Worm (Caenorhabditis elegans) whole organism, L1 larva: ENCODE results near the gene metl-9.

Source experiments
- C04F5.9 ChIP-seq: sonication (generic microtip); optimal IDR thresholded peaks from 2 replicates; lab custom pipeline; 2016; ENCODE audit warnings: missing genetic modification characterization, missing compliant biosample characterization
- C16A3.4 ChIP-seq: fragments of 150-350 bp; optimal IDR thresholded peaks from 2 replicates; lab custom pipeline; 2014; ENCODE audit warnings: missing biosample characterization, missing genetic modification characterization
- C34B4.2 ChIP-seq: sonication (generic microtip); optimal IDR thresholded peaks from 2 replicates; lab custom pipeline; 2017; ENCODE audit warnings: mild to moderate bottlenecking, missing genetic modification characterization, missing compliant biosample characterization
- F16B12.6 ChIP-seq: fragments of 150-350 bp; optimal IDR thresholded peaks from 2 replicates; lab custom pipeline; 2014; ENCODE audit warnings: missing biosample characterization, missing genetic modification characterization
- aha-1 ChIP-seq: fragments of 150-350 bp; optimal IDR thresholded peaks from 2 replicates; lab custom pipeline; 2014; ENCODE audit warnings: missing biosample characterization, missing genetic modification characterization
- alr-1 ChIP-seq: fragments of 200-800 bp; sonication (Bioruptor generic); optimal IDR thresholded peaks from 2 replicates; lab custom pipeline; 2018; ENCODE audit warnings: borderline replicate concordance, mild to moderate bottlenecking, missing genetic modification characterization, missing compliant biosample characterization
- aly-2 ChIP-seq: fragments of 150-350 bp; optimal IDR thresholded peaks from 2 replicates; lab custom pipeline; 2014; ENCODE audit warnings: missing biosample characterization, missing genetic modification characterization
- ama-1 ChIP-seq: fragments of 150-350 bp; optimal IDR thresholded peaks from 2 replicates; lab custom pipeline; 2014
- blmp-1 ChIP-seq: fragments of 150-350 bp; optimal IDR thresholded peaks from 2 replicates; lab custom pipeline; 2014; ENCODE audit warnings: missing biosample characterization, missing genetic modification characterization
- ceh-63 ChIP-seq: fragments of 200-800 bp; sonication (Bioruptor generic); optimal IDR thresholded peaks from 2 replicates; lab custom pipeline; 2018; ENCODE audit warnings: mild to moderate bottlenecking, missing genetic modification characterization, missing compliant biosample characterization
- ceh-82 ChIP-seq, 3 experiments: fragments of 150-350 bp in 1 of 3; sonication (generic microtip) in 2 of 3; optimal IDR thresholded peaks; 2 replicates each; lab custom pipeline; 2014 to 2017; ENCODE audit warnings: missing biosample characterization in 3 of 3, missing genetic modification characterization in 3 of 3
- ceh-88 ChIP-seq: fragments of 200-800 bp; sonication (Bioruptor generic); IDR thresholded peaks from 2 replicates; pipeline ENCODE4 v1.3.6; 2022; ENCODE audit warnings: missing genetic modification characterization, missing compliant biosample characterization
- ces-1 ChIP-seq: fragments of 150-350 bp; optimal IDR thresholded peaks from 2 replicates; lab custom pipeline; 2014; ENCODE audit warnings: missing biosample characterization, missing genetic modification reagents, missing genetic modification characterization
- dpl-1 ChIP-seq, 3 experiments: fragments of 150-350 bp in 2 of 3; sonication (generic microtip) in 1 of 3; optimal IDR thresholded peaks; 2 replicates each; lab custom pipeline; 2014 to 2017; ENCODE audit warnings: missing biosample characterization in 3 of 3, missing genetic modification characterization in 3 of 3, missing genetic modification reagents in 3 of 3
- efl-1 ChIP-seq, 4 experiments: fragments of 150-350 bp; optimal IDR thresholded peaks in 3 of 4; peaks in 1 of 4; 1 replicate in 1 of 4; 2 replicates in 3 of 4; lab custom pipeline; 2014; ENCODE audit warnings: missing biosample characterization in 2 of 4, missing genetic modification characterization in 2 of 4, missing genetic modification reagents in 2 of 4
- egl-27 ChIP-seq, 2 experiments: fragments of 150-350 bp in 1 of 2; sonication (generic microtip); optimal IDR thresholded peaks; 3 replicates each; lab custom pipeline; 2017 to 2018; ENCODE audit warnings: missing biosample characterization in 2 of 2, missing genetic modification characterization in 2 of 2, missing genetic modification reagents in 2 of 2
- ets-5 ChIP-seq: fragments of 200-800 bp; sonication (Bioruptor generic); IDR thresholded peaks from 2 replicates; pipeline ENCODE4 v1.3.6; 2022; ENCODE audit warnings: missing genetic modification characterization, missing compliant biosample characterization
- fkh-10 ChIP-seq: sonication (generic microtip); optimal IDR thresholded peaks from 2 replicates; lab custom pipeline; 2017; ENCODE audit warnings: missing biosample characterization, missing genetic modification reagents, missing genetic modification characterization
- fkh-8 ChIP-seq: sonication (generic microtip); optimal IDR thresholded peaks from 2 replicates; lab custom pipeline; 2016; ENCODE audit warnings: mild to moderate bottlenecking, missing genetic modification characterization, missing compliant biosample characterization
- fos-1 ChIP-seq: fragments of 150-350 bp; optimal IDR thresholded peaks from 2 replicates; lab custom pipeline; 2014; ENCODE audit warnings: missing biosample characterization, missing genetic modification characterization
- irx-1 ChIP-seq: sonication (generic microtip); optimal IDR thresholded peaks from 2 replicates; lab custom pipeline; 2016; ENCODE audit warnings: missing genetic modification characterization, missing compliant biosample characterization
- jun-1 ChIP-seq: fragments of 150-350 bp; optimal IDR thresholded peaks from 2 replicates; lab custom pipeline; 2014; ENCODE audit warnings: missing biosample characterization, missing genetic modification reagents, missing genetic modification characterization
- lin-14 ChIP-seq: fragments of 200-800 bp; sonication (Bioruptor generic); optimal IDR thresholded peaks from 2 replicates; lab custom pipeline; 2018; ENCODE audit warnings: mild to moderate bottlenecking, missing genetic modification characterization, moderate library complexity, missing compliant biosample characterization
- lin-15B ChIP-seq: fragments of 150-350 bp; sonication (generic microtip); optimal IDR thresholded peaks from 3 replicates; lab custom pipeline; 2014; ENCODE audit warnings: missing biosample characterization, missing genetic modification characterization
- lin-35 ChIP-seq, 2 experiments: fragments of 150-350 bp; optimal IDR thresholded peaks; 2 replicates each; lab custom pipeline; 2014; ENCODE audit warnings: missing biosample characterization in 2 of 2, missing genetic modification characterization in 2 of 2, missing genetic modification reagents in 2 of 2
- lin-39 ChIP-seq: fragments of 150-350 bp; optimal IDR thresholded peaks from 2 replicates; lab custom pipeline; 2014; ENCODE audit warnings: missing biosample characterization, missing genetic modification reagents, missing genetic modification characterization
- lsy-2 ChIP-seq, 2 experiments: fragments of 150-350 bp; optimal IDR thresholded peaks; 2 replicates each; lab custom pipeline; 2014; ENCODE audit warnings: missing biosample characterization in 2 of 2, missing genetic modification characterization in 2 of 2
- mdl-1 ChIP-seq, 2 experiments: fragments of 150-350 bp; optimal IDR thresholded peaks; 2 replicates each; lab custom pipeline; 2014 to 2017; ENCODE audit warnings: missing biosample characterization in 2 of 2, missing genetic modification characterization in 2 of 2, inconsistent platforms in 1 of 2
- mef-2 ChIP-seq: fragments of 150-350 bp; optimal IDR thresholded peaks from 2 replicates; lab custom pipeline; 2014; ENCODE audit warnings: missing biosample characterization, missing genetic modification characterization
- nhr-11 ChIP-seq: fragments of 150-350 bp; optimal IDR thresholded peaks from 2 replicates; lab custom pipeline; 2014; ENCODE audit warnings: missing biosample characterization, missing genetic modification characterization
- nhr-19 ChIP-seq: fragments of 200-800 bp; sonication (Bioruptor generic); conservative IDR thresholded peaks from 2 replicates; pipeline ENCODE4 v1.3.6; 2022; ENCODE audit warnings: missing genetic modification characterization, missing compliant biosample characterization
- nhr-28 ChIP-seq: fragments of 150-350 bp; optimal IDR thresholded peaks from 2 replicates; lab custom pipeline; 2014; ENCODE audit warnings: missing biosample characterization, missing genetic modification characterization
- nhr-47 ChIP-seq: sonication (generic microtip); optimal IDR thresholded peaks from 2 replicates; lab custom pipeline; 2016; ENCODE audit warnings: mild to moderate bottlenecking, missing genetic modification characterization, moderate library complexity, missing compliant biosample characterization
- nhr-71 ChIP-seq: sonication (generic microtip); optimal IDR thresholded peaks from 2 replicates; lab custom pipeline; 2016; ENCODE audit warnings: mild to moderate bottlenecking, missing genetic modification characterization, moderate library complexity, missing compliant biosample characterization
- nhr-77 ChIP-seq: fragments of 150-350 bp; optimal IDR thresholded peaks from 2 replicates; lab custom pipeline; 2014; ENCODE audit warnings: missing biosample characterization, missing genetic modification characterization
- nhr-85 ChIP-seq: sonication (generic microtip); peaks from one replicate; lab custom pipeline; 2016; ENCODE audit warnings: missing genetic modification characterization, inconsistent platforms, missing compliant biosample characterization
- pag-3 ChIP-seq: sonication (generic microtip); optimal IDR thresholded peaks from 2 replicates; lab custom pipeline; 2017; ENCODE audit warnings: missing genetic modification characterization, mild to moderate bottlenecking, missing compliant biosample characterization, antibody characterized with exemption, borderline replicate concordance; ENCODE audit not compliant: insufficient read depth
- rnt-1 ChIP-seq: sonication (generic microtip); optimal IDR thresholded peaks from 2 replicates; lab custom pipeline; 2016; ENCODE audit warnings: mild to moderate bottlenecking, missing genetic modification characterization, moderate library complexity, missing compliant biosample characterization
- skn-1 ChIP-seq: fragments of 150-350 bp; optimal IDR thresholded peaks from 2 replicates; lab custom pipeline; 2014; ENCODE audit warnings: missing biosample characterization, missing genetic modification characterization
- snpc-4 ChIP-seq: fragments of 150-350 bp; optimal IDR thresholded peaks from 2 replicates; lab custom pipeline; 2014; ENCODE audit warnings: missing biosample characterization, missing genetic modification characterization
- snu-23 ChIP-seq: sonication (generic microtip); optimal IDR thresholded peaks from 2 replicates; lab custom pipeline; 2016; ENCODE audit warnings: missing genetic modification characterization, missing compliant biosample characterization
- sptf-1 ChIP-seq: fragments of 150-350 bp; optimal IDR thresholded peaks from 2 replicates; lab custom pipeline; 2014; ENCODE audit warnings: missing biosample characterization, missing genetic modification characterization
- sup-37 ChIP-seq: fragments of 200-800 bp; sonication (Bioruptor generic); optimal IDR thresholded peaks from 2 replicates; lab custom pipeline; 2018; ENCODE audit warnings: mild to moderate bottlenecking, missing genetic modification characterization, missing compliant biosample characterization
- swsn-7 ChIP-seq: sonication (generic microtip); optimal IDR thresholded peaks from 2 replicates; lab custom pipeline; 2016; ENCODE audit warnings: missing genetic modification characterization, missing compliant biosample characterization
- tbx-2 ChIP-seq: sonication (generic microtip); optimal IDR thresholded peaks from 2 replicates; lab custom pipeline; 2016; ENCODE audit warnings: missing genetic modification characterization, missing compliant biosample characterization
- unc-130 ChIP-seq: fragments of 150-350 bp; optimal IDR thresholded peaks from 2 replicates; lab custom pipeline; 2017; ENCODE audit warnings: missing biosample characterization, missing genetic modification characterization, inconsistent platforms
- unc-86 ChIP-seq: sonication (generic microtip); optimal IDR thresholded peaks from 2 replicates; lab custom pipeline; 2016; ENCODE audit warnings: missing genetic modification characterization, missing compliant biosample characterization
- unc-98 ChIP-seq: fragments of 200-800 bp; sonication (Bioruptor generic); IDR thresholded peaks from 2 replicates; pipeline ENCODE4 v1.3.6; 2022; ENCODE audit warnings: missing genetic modification characterization, missing compliant biosample characterization
- xbp-1 ChIP-seq: sonication (generic microtip); optimal IDR thresholded peaks from 2 replicates; lab custom pipeline; 2016; ENCODE audit warnings: missing genetic modification characterization, missing compliant biosample characterization
- zag-1 ChIP-seq: fragments of 150-350 bp; optimal IDR thresholded peaks from 2 replicates; lab custom pipeline; 2014; ENCODE audit warnings: missing biosample characterization, missing genetic modification characterization
- zip-4 ChIP-seq: fragments of 200-800 bp; sonication (Bioruptor generic); optimal IDR thresholded peaks from 2 replicates; lab custom pipeline; 2018; ENCODE audit warnings: mild to moderate bottlenecking, missing genetic modification characterization, moderate library complexity, missing compliant biosample characterization

Gene metl-9

ce11 chrX:5210927-5211655, 32.1 kb upstream of the metl-9 start (continued):
- TF ChIP-seq nhr-71 (tag; lab: Kevin White, UChicago): no peak
- no peak for TF ChIP-seq alr-1 (tag; lab: Kevin White, UChicago)
- TF ChIP-seq ama-1 (lab: Kevin White, UChicago): no peak
- no peak for TF ChIP-seq mef-2 (tag; lab: Kevin White, UChicago)
- TF ChIP-seq F16B12.6 (tag; lab: Kevin White, UChicago): no peak
- TF ChIP-seq irx-1 (tag; lab: Kevin White, UChicago): no peak
- TF ChIP-seq jun-1: no peak
- TF ChIP-seq lin-15B (tag; lab: Kevin White, UChicago): no peak
- TF ChIP-seq C16A3.4: no peak
- TF ChIP-seq nhr-11: no peak
- no peak for TF ChIP-seq ceh-63
- TF ChIP-seq snpc-4 (tag; lab: Kevin White, UChicago): no peak
- TF ChIP-seq snu-23 (GFP tag; lab: Kevin White, UChicago): no peak
- no peak for TF ChIP-seq C34B4.2

ce11 chrX:5210524-5210923, 31.6 kb upstream of the metl-9 start:
- peak; percentile 80 for TF ChIP-seq fkh-10 (GFP tag; lab: Kevin White, UChicago)
- TF ChIP-seq zip-4: no peak
- peak; percentile 34 for TF ChIP-seq rnt-1 (tag; lab: Kevin White, UChicago)
- no peak for TF ChIP-seq lin-39 (tag; lab: Kevin White, UChicago)
- TF ChIP-seq fkh-8 (tag; lab: Kevin White, UChicago): peak; percentile 2
- peak; percentile 7 to 36 (median 29) for TF ChIP-seq ceh-82 (tag; optimal IDR thresholded peaks at IDR 0.05; lab: Kevin White, UChicago)
- peak; percentile 53 for TF ChIP-seq tbx-2 (tag; lab: Kevin White, UChicago)
- TF ChIP-seq lsy-2 (tag; optimal IDR thresholded peaks at IDR 0.05; lab: Kevin White, UChicago): peak; percentile 16 to 31
- TF ChIP-seq ets-5 (GFP tag; lab: Robert Waterston, UW): no peak
- TF ChIP-seq xbp-1 (tag; lab: Kevin White, UChicago): no peak
- peak; percentile 87 for TF ChIP-seq lin-14
- TF ChIP-seq fos-1 (tag; lab: Kevin White, UChicago): no peak
- no peak for TF ChIP-seq blmp-1 (tag; lab: Kevin White, UChicago)
- no peak for TF ChIP-seq nhr-28 (tag; lab: Kevin White, UChicago)
- no peak for TF ChIP-seq irx-1 (tag; lab: Kevin White, UChicago)
- TF ChIP-seq nhr-47 (tag; lab: Kevin White, UChicago): no peak
- no peak for TF ChIP-seq efl-1 (optimal IDR thresholded peaks at IDR 0.05; lab: Kevin White, UChicago)
- no peak for TF ChIP-seq efl-1 (GFP tag; optimal IDR thresholded peaks at IDR 0.05 in 1 of 2; lab: Kevin White, UChicago)
- no peak for TF ChIP-seq dpl-1 (GFP tag; optimal IDR thresholded peaks at IDR 0.05; lab: Kevin White, UChicago)
- TF ChIP-seq nhr-19 (GFP tag; lab: Robert Waterston, UW): peak; percentile 36
- no peak for TF ChIP-seq aha-1
- TF ChIP-seq jun-1: no peak
- TF ChIP-seq ces-1 (GFP tag; lab: Kevin White, UChicago): no peak
- peak; percentile 6 for TF ChIP-seq unc-86 (tag; lab: Kevin White, UChicago)
- no peak for TF ChIP-seq mdl-1 (tag; optimal IDR thresholded peaks at IDR 0.05; lab: Kevin White, UChicago)
- peak; percentile 8 for TF ChIP-seq skn-1 (tag; lab: Kevin White, UChicago)
- no peak for TF ChIP-seq egl-27 (tag; optimal IDR thresholded peaks at IDR 0.05; lab: Kevin White, UChicago)
- TF ChIP-seq sptf-1 (tag; lab: Kevin White, UChicago): no peak
- TF ChIP-seq zag-1 (tag; lab: Kevin White, UChicago): no peak
- TF ChIP-seq nhr-71 (tag; lab: Kevin White, UChicago): peak; percentile 53
- no peak for TF ChIP-seq alr-1 (tag; lab: Kevin White, UChicago)
- TF ChIP-seq swsn-7: peak; percentile 45
- no peak for TF ChIP-seq ceh-88 (GFP tag; lab: Robert Waterston, UW)
- TF ChIP-seq unc-130 (tag; lab: Kevin White, UChicago): no peak
- TF ChIP-seq lin-35 (GFP tag; optimal IDR thresholded peaks at IDR 0.05; lab: Kevin White, UChicago): peak in 1 of 2 experiments; percentile 0
- TF ChIP-seq nhr-85: no peak
- no peak for TF ChIP-seq aly-2
- TF ChIP-seq pag-3: no peak
- TF ChIP-seq C04F5.9 (tag; lab: Kevin White, UChicago): no peak
- peak; percentile 12 for TF ChIP-seq sup-37 (GFP tag; lab: Kevin White, UChicago)
- peak; percentile 17 for TF ChIP-seq nhr-77 (tag; lab: Kevin White, UChicago)
- TF ChIP-seq unc-98 (GFP tag; lab: Robert Waterston, UW): no peak
